Fruit fly (Drosophila melanogaster) whole organism, adult: ENCODE data around the gene zfh1.

ENCODE experiments used
- CG1620 ChIP-seq: fragments of 200-800 bp; sonication (Bioruptor generic); optimal IDR thresholded peaks from 2 replicates; lab custom pipeline; 2016; ENCODE audit warnings: missing biosample characterization, missing genetic modification characterization
- CG7045 ChIP-seq: fragments of 200-800 bp; sonication (Bioruptor generic); optimal IDR thresholded peaks from 2 replicates; lab custom pipeline; 2017; ENCODE audit warnings: missing biosample characterization, mild to moderate bottlenecking, missing genetic modification characterization
- Mnt ChIP-seq: fragments of 200-800 bp; sonication (Bioruptor generic); optimal IDR thresholded peaks from 2 replicates; lab custom pipeline; 2016; ENCODE audit warnings: missing biosample characterization, mild to moderate bottlenecking, missing genetic modification characterization
- kay ChIP-seq: fragments of 200-800 bp; sonication (Bioruptor generic); peaks from one replicate; lab custom pipeline; 2016; ENCODE audit warnings: missing biosample characterization, missing genetic modification characterization, borderline replicate concordance
- tj ChIP-seq: fragments of 200-800 bp; sonication (Bioruptor generic); optimal IDR thresholded peaks from 3 replicates; lab custom pipeline; 2017; ENCODE audit warnings: missing biosample characterization, mild to moderate bottlenecking, missing genetic modification characterization, moderate library complexity

dm6 chr3R:30828433-30829034, 62.8 kb downstream of the zfh1 start:
- TF ChIP-seq tj (GFP tag; lab: Kevin White, UChicago): no peak
- TF ChIP-seq Mnt (GFP tag; lab: Kevin White, UChicago): no peak
- TF ChIP-seq CG1620 (GFP tag; lab: Kevin White, UChicago): no peak
- TF ChIP-seq kay (GFP tag; lab: Kevin White, UChicago): no peak
- TF ChIP-seq CG7045: no peak
